Worm (Caenorhabditis elegans) whole organism, L4 larva: ENCODE results near the gene F52E1.3.

Experiments
- D1046.2 ChIP-seq: fragments of 200-800 bp; sonication (Bioruptor generic); IDR thresholded peaks from 2 replicates; pipeline ENCODE4 v1.3.6; 2022; ENCODE audit warnings: missing genetic modification characterization, missing compliant biosample characterization
- F10B5.3 ChIP-seq: sonication (generic microtip); optimal IDR thresholded peaks from 2 replicates; lab custom pipeline; 2016; ENCODE audit warnings: mild to moderate bottlenecking, missing genetic modification characterization, missing compliant biosample characterization
- F37D6.2 ChIP-seq: sonication (generic microtip); optimal IDR thresholded peaks from 2 replicates; lab custom pipeline; 2016; ENCODE audit warnings: mild to moderate bottlenecking, missing genetic modification characterization, missing compliant biosample characterization
- T26A8.4 ChIP-seq: fragments of 200-800 bp; sonication (Bioruptor generic); IDR thresholded peaks from 2 replicates; pipeline ENCODE4 v1.3.6; 2022; ENCODE audit warnings: missing genetic modification characterization, missing compliant biosample characterization
- Y48G9A.11 ChIP-seq: fragments of 200-800 bp; sonication (Bioruptor generic); IDR thresholded peaks from 2 replicates; pipeline ENCODE4 v1.3.6; 2022; ENCODE audit warnings: missing genetic modification reagents, missing genetic modification characterization, missing compliant biosample characterization
- ZK546.5 ChIP-seq, 2 experiments: sonication (generic microtip); optimal IDR thresholded peaks; 2 replicates each; lab custom pipeline; 2017; ENCODE audit warnings: missing biosample characterization in 2 of 2, missing genetic modification characterization in 2 of 2
- aly-2 ChIP-seq: sonication (generic microtip); optimal IDR thresholded peaks from 2 replicates; lab custom pipeline; 2018; ENCODE audit warnings: missing biosample characterization, missing genetic modification characterization
- ceh-20 ChIP-seq: fragments of 200-800 bp; sonication (Bioruptor generic); IDR thresholded peaks from 2 replicates; pipeline ENCODE4 v1.3.6; 2022; ENCODE audit warnings: missing genetic modification reagents, missing genetic modification characterization, missing compliant biosample characterization
- ceh-32 ChIP-seq: sonication (generic microtip); optimal IDR thresholded peaks from 2 replicates; lab custom pipeline; 2016; ENCODE audit warnings: mild to moderate bottlenecking, missing genetic modification characterization, missing compliant biosample characterization; ENCODE audit not compliant: poor library complexity
- ceh-44 ChIP-seq: fragments of 200-800 bp; sonication (Bioruptor generic); IDR thresholded peaks from 2 replicates; pipeline ENCODE4 v1.3.6; 2022; ENCODE audit warnings: missing genetic modification reagents, missing genetic modification characterization, missing compliant biosample characterization
- ces-1 ChIP-seq: fragments of 150-350 bp; sonication (generic microtip); optimal IDR thresholded peaks from 4 replicates; lab custom pipeline; 2014; ENCODE audit warnings: missing biosample characterization, missing genetic modification reagents, missing genetic modification characterization
- ctbp-1 ChIP-seq: fragments of 200-800 bp; sonication (Bioruptor generic); IDR thresholded peaks from 2 replicates; pipeline ENCODE4 v1.3.6; 2022; ENCODE audit warnings: missing genetic modification reagents, missing genetic modification characterization, missing compliant biosample characterization
- daf-12 ChIP-seq: fragments of 150-350 bp; optimal IDR thresholded peaks from 2 replicates; lab custom pipeline; 2014; ENCODE audit warnings: missing biosample characterization, missing genetic modification reagents, missing genetic modification characterization
- daf-16 ChIP-seq, 3 experiments: sonication (generic microtip); optimal IDR thresholded peaks; 2 replicates each; lab custom pipeline; 2016 to 2017; ENCODE audit warnings: missing genetic modification characterization in 3 of 3, missing genetic modification reagents in 3 of 3, mild to moderate bottlenecking in 2 of 3, missing compliant biosample characterization in 2 of 3, missing biosample characterization in 1 of 3, moderate library complexity in 1 of 3
- daf-8 ChIP-seq: fragments of 200-800 bp; sonication (Bioruptor generic); IDR thresholded peaks from 2 replicates; pipeline ENCODE4 v1.3.6; 2022; ENCODE audit warnings: missing genetic modification characterization, missing compliant biosample characterization
- dmd-8 ChIP-seq: fragments of 200-800 bp; sonication (Bioruptor generic); IDR thresholded peaks from 2 replicates; pipeline ENCODE4 v1.3.6; 2022; ENCODE audit warnings: missing genetic modification characterization, missing compliant biosample characterization
- dmd-9 ChIP-seq: fragments of 200-800 bp; sonication (Bioruptor generic); IDR thresholded peaks from 2 replicates; pipeline ENCODE4 v1.3.6; 2022; ENCODE audit warnings: missing genetic modification reagents, missing genetic modification characterization, missing compliant biosample characterization
- duxl-1 ChIP-seq: sonication (generic microtip); optimal IDR thresholded peaks from 2 replicates; lab custom pipeline; 2016; ENCODE audit warnings: mild to moderate bottlenecking, missing genetic modification characterization, moderate library complexity, missing compliant biosample characterization; ENCODE audit not compliant: poor library complexity
- dve-1 ChIP-seq: sonication (generic microtip); optimal IDR thresholded peaks from 2 replicates; lab custom pipeline; 2017; ENCODE audit warnings: antibody characterized with exemption, mild to moderate bottlenecking, missing genetic modification characterization, missing compliant biosample characterization; ENCODE audit not compliant: insufficient read depth
- fos-1 ChIP-seq: fragments of 150-350 bp; optimal IDR thresholded peaks from 2 replicates; lab custom pipeline; 2014; ENCODE audit warnings: missing biosample characterization, missing genetic modification characterization
- jun-1 ChIP-seq: fragments of 150-350 bp; optimal IDR thresholded peaks from 2 replicates; lab custom pipeline; 2014; ENCODE audit warnings: missing biosample characterization, missing genetic modification reagents, missing genetic modification characterization
- lim-7 ChIP-seq: fragments of 200-800 bp; sonication (Bioruptor generic); IDR thresholded peaks from 2 replicates; pipeline ENCODE4 v1.3.6; 2022; ENCODE audit warnings: missing genetic modification characterization, missing compliant biosample characterization
- lin-1 ChIP-seq: fragments of 200-800 bp; sonication (Bioruptor generic); IDR thresholded peaks from 2 replicates; pipeline ENCODE4 v1.3.6; 2022; ENCODE audit warnings: missing genetic modification reagents, missing genetic modification characterization, missing compliant biosample characterization
- lin-15B ChIP-seq: fragments of 150-350 bp; sonication (generic microtip); optimal IDR thresholded peaks from 3 replicates; lab custom pipeline; 2014; ENCODE audit warnings: missing biosample characterization, missing genetic modification characterization
- lin-29 ChIP-seq: fragments of 200-800 bp; sonication (Bioruptor generic); IDR thresholded peaks from 2 replicates; pipeline ENCODE4 v1.3.6; 2022; ENCODE audit warnings: missing genetic modification reagents, missing genetic modification characterization, missing compliant biosample characterization
- lsy-2 ChIP-seq, 2 experiments: fragments of 150-350 bp in 1 of 2; sonication (generic microtip) in 1 of 2; optimal IDR thresholded peaks; 2 replicates each; lab custom pipeline; 2014 to 2017; ENCODE audit warnings: missing biosample characterization in 2 of 2, missing genetic modification characterization in 2 of 2
- mep-1 ChIP-seq: fragments of 150-350 bp; sonication (generic microtip); optimal IDR thresholded peaks from 3 replicates; lab custom pipeline; 2014; ENCODE audit warnings: missing biosample characterization, missing genetic modification characterization
- nhr-102 ChIP-seq: sonication (generic microtip); optimal IDR thresholded peaks from 2 replicates; lab custom pipeline; 2016; ENCODE audit warnings: mild to moderate bottlenecking, missing genetic modification characterization, moderate library complexity, missing compliant biosample characterization
- nhr-25 ChIP-seq: sonication (generic microtip); optimal IDR thresholded peaks from 2 replicates; lab custom pipeline; 2017; ENCODE audit warnings: missing genetic modification characterization, mild to moderate bottlenecking, missing compliant biosample characterization, antibody characterized with exemption, moderate library complexity, borderline replicate concordance; ENCODE audit not compliant: insufficient read depth
- nhr-28 ChIP-seq: fragments of 150-350 bp; optimal IDR thresholded peaks from 2 replicates; lab custom pipeline; 2014; ENCODE audit warnings: missing biosample characterization, missing genetic modification characterization
- nhr-48 ChIP-seq: sonication (generic microtip); optimal IDR thresholded peaks from 2 replicates; lab custom pipeline; 2016; ENCODE audit warnings: mild to moderate bottlenecking, missing genetic modification characterization, missing compliant biosample characterization
- nhr-6 ChIP-seq: fragments of 150-350 bp; optimal IDR thresholded peaks from 2 replicates; lab custom pipeline; 2014; ENCODE audit warnings: missing biosample characterization, missing genetic modification characterization
- nhr-76 ChIP-seq: fragments of 150-350 bp; optimal IDR thresholded peaks from 2 replicates; lab custom pipeline; 2014; ENCODE audit warnings: missing biosample characterization, missing genetic modification characterization
- rbr-2 ChIP-seq: sonication (generic microtip); optimal IDR thresholded peaks from 2 replicates; lab custom pipeline; 2016; ENCODE audit warnings: missing genotype, missing genetic modification characterization, missing compliant biosample characterization
- saeg-2 ChIP-seq: fragments of 200-800 bp; sonication (Bioruptor generic); IDR thresholded peaks from 2 replicates; pipeline ENCODE4 v1.3.6; 2022; ENCODE audit warnings: missing genetic modification reagents, missing genetic modification characterization, missing compliant biosample characterization
- sdz-12 ChIP-seq: fragments of 200-800 bp; sonication (Bioruptor generic); optimal IDR thresholded peaks from 2 replicates; lab custom pipeline; 2018; ENCODE audit warnings: mild to moderate bottlenecking, missing genetic modification characterization, missing compliant biosample characterization
- set-16 ChIP-seq: fragments of 200-800 bp; sonication (Bioruptor generic); IDR thresholded peaks from 2 replicates; pipeline ENCODE4 v1.3.6; 2022; ENCODE audit warnings: missing genetic modification reagents, missing genetic modification characterization, missing compliant biosample characterization
- snpc-4 ChIP-seq: fragments of 150-350 bp; optimal IDR thresholded peaks from 2 replicates; lab custom pipeline; 2014; ENCODE audit warnings: missing biosample characterization, missing genetic modification characterization
- spr-1 ChIP-seq: sonication (generic microtip); optimal IDR thresholded peaks from 2 replicates; lab custom pipeline; 2016; ENCODE audit warnings: mild to moderate bottlenecking, missing genetic modification characterization, missing compliant biosample characterization
- spr-3 ChIP-seq: fragments of 200-800 bp; sonication (Bioruptor generic); optimal IDR thresholded peaks from 2 replicates; lab custom pipeline; 2018; ENCODE audit warnings: mild to moderate bottlenecking, missing genetic modification characterization, missing compliant biosample characterization
- tag-97 ChIP-seq: fragments of 200-800 bp; sonication (Bioruptor generic); IDR thresholded peaks from 2 replicates; pipeline ENCODE4 v1.3.6; 2022; ENCODE audit warnings: missing genetic modification characterization, missing compliant biosample characterization
- unc-130 ChIP-seq: sonication (generic microtip); optimal IDR thresholded peaks from 2 replicates; lab custom pipeline; 2016; ENCODE audit warnings: missing genetic modification reagents, missing genetic modification characterization, missing compliant biosample characterization
- unc-62 ChIP-seq, 3 experiments: fragments of 150-350 bp in 1 of 3; sonication (generic microtip); optimal IDR thresholded peaks in 2 of 3; peaks in 1 of 3; 1 replicate in 1 of 3; 2 replicates in 2 of 3; lab custom pipeline; 2014 to 2017; ENCODE audit warnings: missing biosample characterization in 3 of 3, missing genetic modification characterization in 3 of 3, missing genetic modification reagents in 3 of 3, missing genotype in 1 of 3
- zfp-2 ChIP-seq: sonication (generic microtip); optimal IDR thresholded peaks from 2 replicates; lab custom pipeline; 2016; ENCODE audit warnings: mild to moderate bottlenecking, missing genetic modification characterization, missing compliant biosample characterization
- ztf-11 ChIP-seq: fragments of 150-350 bp; optimal IDR thresholded peaks from 2 replicates; lab custom pipeline; 2014; ENCODE audit warnings: missing biosample characterization, missing genetic modification characterization

F52E1.3 gene

DNA sequence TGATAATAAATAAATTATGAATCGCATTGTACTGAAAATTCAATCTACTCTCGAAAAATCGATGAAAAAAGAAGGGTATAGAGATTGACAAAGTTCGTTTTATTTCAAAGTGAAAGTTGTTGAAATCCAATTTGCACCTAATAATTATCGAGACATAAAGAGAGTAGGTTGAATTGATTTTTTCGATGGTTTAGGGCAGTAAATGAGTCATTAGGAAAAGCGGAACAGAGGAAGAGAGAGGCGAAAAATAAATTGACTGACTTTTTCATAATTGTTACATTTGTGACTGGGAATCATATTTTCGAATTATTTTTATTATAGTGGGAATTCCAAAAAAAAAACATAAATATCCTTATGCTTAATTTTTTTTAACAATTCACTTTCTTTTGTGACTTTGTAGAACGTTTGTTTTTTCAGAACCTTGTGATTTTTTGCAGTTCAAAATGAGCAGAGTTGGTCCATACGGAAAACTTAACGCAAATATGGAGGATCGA is at the start of gene F52E1.3, which contains the start of gene pho-6:
Gene F52E1.3 (plus strand): TSS at position 444 of the 494 bp plus-strand sequence.
Gene pho-6 (minus strand): TSS at position 101 of the 494 bp plus-strand sequence.
- TF ChIP-seq ces-1 (no peak), nhr-25 (no peak), nhr-102 (tag; lab: Kevin White, UChicago) (no peak), dmd-9 (GFP tag; lab: Robert Waterston, UW) (no peak), snpc-4 (tag; lab: Kevin White, UChicago) (no peak), D1046.2 (GFP tag; lab: Robert Waterston, UW) (no peak), ceh-32 (tag; lab: Kevin White, UChicago) (no peak), duxl-1 (tag; lab: Kevin White, UChicago) (no peak), spr-3 (GFP tag; lab: Kevin White, UChicago) (no peak), ctbp-1 (GFP tag; lab: Robert Waterston, UW) (no peak), lsy-2 (tag; optimal IDR thresholded peaks at IDR 0.05; lab: Kevin White, UChicago) (no peak), Y48G9A.11 (GFP tag; lab: Robert Waterston, UW) (no peak), mep-1 (tag; lab: Kevin White, UChicago) (no peak), zfp-2 (tag; lab: Kevin White, UChicago) (no peak), lin-29 (GFP tag; lab: Robert Waterston, UW) (no peak), sdz-12 (GFP tag; lab: Kevin White, UChicago) (no peak), daf-16 (GFP tag; optimal IDR thresholded peaks at IDR 0.05; lab: Kevin White, UChicago) (no peak), daf-16 (tag; optimal IDR thresholded peaks at IDR 0.05; lab: Kevin White, UChicago) (no peak), nhr-6 (no peak), saeg-2 (GFP tag; lab: Robert Waterston, UW) (no peak)
- TF ChIP-seq, all 104 proteins: peak for 0

ce11 chrV:8345436-8345835 is 49.2 kb upstream of the F52E1.3 start, which contains the start of gene C08D8.1:
Gene C08D8.1, plus strand, starts transcription at chrV:8345759.
- TF ChIP-seq unc-62 (GFP tag; optimal IDR thresholded peaks at IDR 0.05 in 1 of 2; lab: Kevin White, UChicago) (peak in 1 of 2 experiments; percentile 44), unc-62 (tag; optimal IDR thresholded peaks at IDR 0.05; lab: Kevin White, UChicago) (no peak), Y48G9A.11 (GFP tag; lab: Robert Waterston, UW) (no peak), ceh-20 (GFP tag; lab: Robert Waterston, UW) (0 out of 2 replicates have a peak, but pooled peaks have one; percentile 19), aly-2 (tag; lab: Kevin White, UChicago) (no peak), nhr-28 (tag; lab: Kevin White, UChicago) (peak; percentile 97), tag-97 (GFP tag; lab: Robert Waterston, UW) (no peak)

ce11 chrV:8348959-8349389 is 45.6 kb upstream of the F52E1.3 start:
- no peak for TF ChIP-seq lin-15B
- TF ChIP-seq nhr-48 (tag; lab: Kevin White, UChicago), result peak; percentile 89
- no peak for TF ChIP-seq lim-7 (GFP tag; lab: Robert Waterston, UW)
- no peak for TF ChIP-seq nhr-76 (tag; lab: Kevin White, UChicago)
- peak; percentile 80 for TF ChIP-seq unc-130 (GFP tag; lab: Kevin White, UChicago)
- TF ChIP-seq sdz-12 (GFP tag; lab: Kevin White, UChicago), result no peak
- TF ChIP-seq F37D6.2 (tag; lab: Kevin White, UChicago), result peak; percentile 6
- no peak; the same call in none of the 2 replicates for TF ChIP-seq set-16 (GFP tag; lab: Robert Waterston, UW)
- peak; percentile 80 for TF ChIP-seq rbr-2
- TF ChIP-seq ztf-11 (tag; lab: Kevin White, UChicago), result no peak
- TF ChIP-seq nhr-6, result peak; percentile 21
- TF ChIP-seq saeg-2 (GFP tag; lab: Robert Waterston, UW), result no peak
- TF ChIP-seq ceh-44 (GFP tag; lab: Robert Waterston, UW), result no peak
- no peak for TF ChIP-seq fos-1 (tag; lab: Kevin White, UChicago)
- peak; percentile 50 for TF ChIP-seq jun-1 (tag; lab: Kevin White, UChicago)
- peak; percentile 91 for TF ChIP-seq nhr-102 (tag; lab: Kevin White, UChicago)
- peak; percentile 96 for TF ChIP-seq dve-1 (tag; lab: Kevin White, UChicago)
- TF ChIP-seq T26A8.4 (GFP tag; lab: Robert Waterston, UW), result peak; percentile 92
- TF ChIP-seq lin-1 (GFP tag; lab: Robert Waterston, UW), result peak; percentile 88; the same call in 1 of the 2 replicates
- peak; percentile 89 for TF ChIP-seq F10B5.3 (tag; lab: Kevin White, UChicago)
- TF ChIP-seq daf-12 (tag; lab: Kevin White, UChicago), result no peak
- TF ChIP-seq ZK546.5 (tag; optimal IDR thresholded peaks at IDR 0.05; lab: Kevin White, UChicago), result no peak
- TF ChIP-seq Y48G9A.11 (GFP tag; lab: Robert Waterston, UW), result peak; percentile 71
- no peak for TF ChIP-seq daf-8
- peak; percentile 62 for TF ChIP-seq dmd-8
- peak; percentile 79 for TF ChIP-seq spr-1 (tag; lab: Kevin White, UChicago)
